Worm (Caenorhabditis elegans) whole organism, L1 larva: ENCODE data around the gene F22F7.8.

Experiments used
- ceh-90 ChIP-seq: sonication (generic microtip); optimal IDR thresholded peaks from 2 replicates; lab custom pipeline; 2016; ENCODE audit warnings: missing genetic modification characterization, missing compliant biosample characterization
- ces-1 ChIP-seq: fragments of 150-350 bp; optimal IDR thresholded peaks from 2 replicates; lab custom pipeline; 2014; ENCODE audit warnings: missing biosample characterization, missing genetic modification reagents, missing genetic modification characterization
- nhr-12 ChIP-seq: sonication (generic microtip); optimal IDR thresholded peaks from 2 replicates; lab custom pipeline; 2017; ENCODE audit warnings: missing biosample characterization, missing genetic modification characterization
- nhr-237 ChIP-seq: fragments of 150-350 bp; optimal IDR thresholded peaks from 2 replicates; lab custom pipeline; 2014; ENCODE audit warnings: missing biosample characterization, missing genetic modification characterization
- nhr-28 ChIP-seq: fragments of 150-350 bp; optimal IDR thresholded peaks from 2 replicates; lab custom pipeline; 2014; ENCODE audit warnings: missing biosample characterization, missing genetic modification characterization
- nhr-76 ChIP-seq: sonication (generic microtip); optimal IDR thresholded peaks from 2 replicates; lab custom pipeline; 2017; ENCODE audit warnings: missing biosample characterization, missing genetic modification characterization
- skn-1 ChIP-seq: fragments of 150-350 bp; optimal IDR thresholded peaks from 2 replicates; lab custom pipeline; 2014; ENCODE audit warnings: missing biosample characterization, missing genetic modification characterization
- tlp-1 ChIP-seq: fragments of 150-350 bp; optimal IDR thresholded peaks from 2 replicates; lab custom pipeline; 2014; ENCODE audit warnings: missing biosample characterization, missing genetic modification characterization
- unc-86 ChIP-seq: sonication (generic microtip); optimal IDR thresholded peaks from 2 replicates; lab custom pipeline; 2016; ENCODE audit warnings: missing genetic modification characterization, missing compliant biosample characterization

- TF ChIP-seq unc-86 (tag; lab: Kevin White, UChicago) (no peak), skn-1 (no peak), nhr-76 (tag; lab: Kevin White, UChicago) (no peak), nhr-12 (tag; lab: Kevin White, UChicago) (no peak), nhr-237 (tag; lab: Kevin White, UChicago) (no peak), nhr-28 (tag; lab: Kevin White, UChicago) (no peak), tlp-1 (no peak), ceh-90 (tag; lab: Kevin White, UChicago) (no peak), ces-1 (GFP tag; lab: Kevin White, UChicago) (no peak)
These were observed 49.0 kb downstream of the F22F7.8 start, which contains the start of gene Y40B10A.9 for ce11 chrV:2072807-2073206.
